Worm (Caenorhabditis elegans): ENCODE measurements around the gene ifas-2.

The ifas-2 gene

ce11 chrV:16904612-16905011 is 15.9 kb upstream of the ifas-2 start, which contains the start of gene nhr-262:
nhr-262 (plus strand) TSS chrV:16904912.
- no peak for TF ChIP-seq cog-1 (tag; optimal IDR thresholded peaks at IDR 0.05)

DNA sequence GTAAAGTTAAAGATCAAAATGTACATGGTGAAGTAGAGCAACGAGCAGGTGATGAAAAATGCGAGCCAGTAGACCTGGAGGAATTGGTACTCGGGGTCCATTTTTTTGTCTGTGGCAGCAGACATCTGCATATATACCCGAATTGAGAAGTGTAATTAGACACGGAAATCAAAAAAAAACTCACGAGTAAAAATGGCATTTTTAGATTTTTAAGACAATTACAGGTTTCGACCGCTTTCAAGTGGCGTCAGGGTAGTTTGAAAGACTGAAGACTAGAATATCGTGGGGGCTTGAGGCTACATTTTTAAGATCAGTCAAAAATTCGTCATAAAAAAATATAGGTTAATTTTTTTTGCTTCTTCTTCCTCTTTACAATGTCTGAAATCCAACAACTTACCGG is 14.0 kb upstream of the ifas-2 start, which contains the start of gene srd-68:
Gene srd-68 (minus strand): TSS at position 101 of the 400 bp plus-strand sequence.
- no peak for TF ChIP-seq T22C8.4 (GFP tag; IDR thresholded peaks at IDR 0.05)
- no peak for TF ChIP-seq ztf-29 (GFP tag; IDR thresholded peaks at IDR 0.05)
- no peak for TF ChIP-seq med-1 (GFP tag; optimal IDR thresholded peaks at IDR 0.05; ENCODE audit: insufficient read depth)
- TF ChIP-seq flt-1 (GFP tag; IDR thresholded peaks at IDR 0.05): no peak
- TF ChIP-seq ztf-23 (GFP tag; IDR thresholded peaks at IDR 0.05): no peak
- no peak for TF ChIP-seq tab-1 (GFP tag; IDR thresholded peaks at IDR 0.05)
- TF ChIP-seq cog-1 (tag; optimal IDR thresholded peaks at IDR 0.05): no peak
- no peak for TF ChIP-seq ref-1 (GFP tag; conservative IDR thresholded peaks at IDR 0.05)
- TF ChIP-seq klf-2 (GFP tag; conservative IDR thresholded peaks at IDR 0.05): no peak

DNA sequence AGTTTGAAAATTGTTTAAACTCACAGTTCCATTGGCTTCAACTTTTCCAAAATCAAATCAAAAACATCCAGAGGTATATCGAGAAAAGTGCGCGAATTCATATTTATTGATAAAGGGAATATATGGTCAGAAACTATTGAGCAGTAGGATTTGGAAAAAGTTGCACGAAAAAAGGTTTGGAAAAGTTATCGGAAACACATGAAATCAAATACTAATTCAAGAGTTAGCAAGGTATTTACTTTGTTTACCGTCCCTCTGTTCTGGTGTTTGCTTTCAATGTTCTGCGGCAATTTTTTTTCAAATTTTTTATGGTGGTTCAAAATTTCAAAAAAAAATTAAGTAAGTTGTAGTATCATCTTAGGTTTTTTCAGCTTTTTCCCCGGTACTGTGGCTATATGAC is 10.7 kb upstream of the ifas-2 start, which contains the start of gene fbxa-45:
Gene fbxa-45 (minus strand): TSS at position 101 of the 400 bp plus-strand sequence.
- TF ChIP-seq ztf-23 (GFP tag; IDR thresholded peaks at IDR 0.05): no peak
- no peak for TF ChIP-seq ref-1 (GFP tag; conservative IDR thresholded peaks at IDR 0.05)
- no peak for TF ChIP-seq cog-1 (tag; optimal IDR thresholded peaks at IDR 0.05)
- no peak for TF ChIP-seq med-1 (GFP tag; optimal IDR thresholded peaks at IDR 0.05; ENCODE audit: insufficient read depth)
- no peak for TF ChIP-seq flt-1 (GFP tag; IDR thresholded peaks at IDR 0.05)
- TF ChIP-seq tab-1 (GFP tag; IDR thresholded peaks at IDR 0.05): no peak
- no peak for TF ChIP-seq klf-2 (GFP tag; conservative IDR thresholded peaks at IDR 0.05)
- no peak for TF ChIP-seq T22C8.4 (GFP tag; IDR thresholded peaks at IDR 0.05)
- TF ChIP-seq ztf-29 (GFP tag; IDR thresholded peaks at IDR 0.05): no peak

DNA sequence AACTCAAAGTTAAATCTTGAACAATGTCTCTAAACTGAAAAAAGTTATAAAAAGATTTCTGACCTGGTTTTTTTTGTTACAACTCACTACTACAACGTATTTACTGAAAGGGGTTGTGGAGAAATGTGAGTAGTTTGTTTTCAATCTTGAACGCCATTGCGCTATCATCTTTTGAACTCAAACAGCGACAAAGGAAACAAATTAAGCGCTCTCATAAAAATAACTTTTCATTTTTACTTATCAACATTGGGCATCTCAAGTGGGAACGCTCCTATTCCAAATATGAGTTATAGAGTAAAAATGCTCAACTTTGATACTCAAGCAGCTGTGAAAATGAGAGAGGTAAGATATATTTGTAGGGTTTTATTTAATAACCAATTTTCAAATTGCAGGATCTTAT is 4.8 kb upstream of the ifas-2 start, which contains the start of gene F09C6.15:
Gene F09C6.15 (plus strand): TSS at position 301 of the 400 bp plus-strand sequence.
- TF ChIP-seq flt-1 (GFP tag; IDR thresholded peaks at IDR 0.05) (no peak), tab-1 (GFP tag; IDR thresholded peaks at IDR 0.05) (no peak), ref-1 (GFP tag; conservative IDR thresholded peaks at IDR 0.05) (no peak), T22C8.4 (GFP tag; IDR thresholded peaks at IDR 0.05) (no peak), ztf-23 (GFP tag; IDR thresholded peaks at IDR 0.05) (no peak), med-1 (GFP tag; optimal IDR thresholded peaks at IDR 0.05; ENCODE audit: insufficient read depth) (no peak), ztf-29 (GFP tag; IDR thresholded peaks at IDR 0.05) (no peak), klf-2 (GFP tag; conservative IDR thresholded peaks at IDR 0.05) (no peak), cog-1 (tag; optimal IDR thresholded peaks at IDR 0.05) (no peak)

DNA sequence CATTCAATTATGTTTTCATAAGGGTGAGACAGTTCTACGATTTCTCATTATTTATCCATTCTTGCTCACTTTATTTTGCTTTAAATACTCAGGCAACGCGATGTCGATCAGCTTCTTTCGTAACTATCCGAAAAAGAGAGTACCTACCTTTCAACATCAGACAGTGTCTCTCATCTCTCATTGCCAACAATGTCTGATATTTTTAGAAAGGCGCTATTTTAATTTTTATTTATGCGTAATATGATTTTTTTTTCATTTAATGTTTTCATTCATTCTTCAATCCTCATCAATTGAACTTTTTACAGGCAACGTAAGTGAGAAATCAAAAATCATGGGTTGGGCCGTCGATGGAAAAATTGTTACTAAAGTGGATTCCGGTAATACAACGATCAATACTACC is 3.9 kb downstream of the ifas-2 start, which contains the start of gene F09C6.13:
Gene F09C6.13 (plus strand): TSS at position 301 of the 400 bp plus-strand sequence.
- TF ChIP-seq ztf-29 (GFP tag; IDR thresholded peaks at IDR 0.05) (no peak), klf-2 (GFP tag; conservative IDR thresholded peaks at IDR 0.05) (no peak), ztf-23 (GFP tag; IDR thresholded peaks at IDR 0.05) (no peak), flt-1 (GFP tag; IDR thresholded peaks at IDR 0.05) (no peak), T22C8.4 (GFP tag; IDR thresholded peaks at IDR 0.05) (no peak), med-1 (GFP tag; optimal IDR thresholded peaks at IDR 0.05; ENCODE audit: insufficient read depth) (no peak), ref-1 (GFP tag; conservative IDR thresholded peaks at IDR 0.05) (no peak), tab-1 (GFP tag; IDR thresholded peaks at IDR 0.05) (no peak), cog-1 (tag; optimal IDR thresholded peaks at IDR 0.05) (no peak)

- TF ChIP-seq cog-1 (tag; optimal IDR thresholded peaks at IDR 0.05): no peak
- TF ChIP-seq med-1 (GFP tag; optimal IDR thresholded peaks at IDR 0.05; ENCODE audit: insufficient read depth): no peak
- no peak for TF ChIP-seq ztf-29 (GFP tag; IDR thresholded peaks at IDR 0.05)
- TF ChIP-seq flt-1 (GFP tag; IDR thresholded peaks at IDR 0.05): no peak
- TF ChIP-seq ztf-23 (GFP tag; IDR thresholded peaks at IDR 0.05): no peak
- no peak for TF ChIP-seq tab-1 (GFP tag; IDR thresholded peaks at IDR 0.05)
- TF ChIP-seq T22C8.4 (GFP tag; IDR thresholded peaks at IDR 0.05): no peak
- no peak for TF ChIP-seq klf-2 (GFP tag; conservative IDR thresholded peaks at IDR 0.05)
These were observed 6.3 kb downstream of the ifas-2 start, which contains the start of the genes F09C6.11 and F09C6.12 for ce11 chrV:16882260-16882918. F09C6.11 (minus strand) TSS chrV:16882310. F09C6.12 (plus strand) TSS chrV:16882868.

DNA sequence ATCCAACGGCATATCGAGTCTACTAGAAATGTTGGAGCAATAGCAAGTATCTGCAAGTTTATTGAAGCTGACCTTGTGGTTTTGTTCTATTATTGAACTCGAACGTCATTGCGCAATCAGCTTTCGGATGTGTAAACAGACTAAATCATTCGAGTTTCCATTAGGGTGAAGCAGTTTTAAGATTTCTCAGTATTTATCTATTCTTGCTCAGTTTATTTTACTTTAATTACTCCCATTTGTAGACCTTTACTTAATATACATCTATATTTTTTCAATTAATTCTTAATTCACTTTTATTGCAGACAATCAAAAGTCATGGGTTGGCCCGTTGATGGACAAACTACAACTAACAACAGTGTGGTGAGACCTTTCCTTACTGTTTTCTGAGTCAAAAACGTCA is 8.0 kb downstream of the ifas-2 start, which contains the start of gene F09C6.14:
Gene F09C6.14 (plus strand): TSS at position 301 of the 400 bp plus-strand sequence.
- TF ChIP-seq klf-2 (GFP tag; conservative IDR thresholded peaks at IDR 0.05) (no peak), ztf-23 (GFP tag; IDR thresholded peaks at IDR 0.05) (no peak), cog-1 (tag; optimal IDR thresholded peaks at IDR 0.05) (no peak), ref-1 (GFP tag; conservative IDR thresholded peaks at IDR 0.05) (no peak), tab-1 (GFP tag; IDR thresholded peaks at IDR 0.05) (no peak), flt-1 (GFP tag; IDR thresholded peaks at IDR 0.05) (no peak), T22C8.4 (GFP tag; IDR thresholded peaks at IDR 0.05) (no peak), med-1 (GFP tag; optimal IDR thresholded peaks at IDR 0.05; ENCODE audit: insufficient read depth) (no peak), ztf-29 (GFP tag; IDR thresholded peaks at IDR 0.05) (no peak)

ce11 chrV:16880054-16880453 is 8.6 kb downstream of the ifas-2 start, which contains the start of gene F09C6.3:
F09C6.3 (minus strand) TSS chrV:16880154.
- TF ChIP-seq T22C8.4 (GFP tag; IDR thresholded peaks at IDR 0.05) (no peak), ref-1 (GFP tag; conservative IDR thresholded peaks at IDR 0.05) (no peak), ztf-23 (GFP tag; IDR thresholded peaks at IDR 0.05) (no peak), tab-1 (GFP tag; IDR thresholded peaks at IDR 0.05) (no peak), flt-1 (GFP tag; IDR thresholded peaks at IDR 0.05) (no peak), cog-1 (tag; optimal IDR thresholded peaks at IDR 0.05) (no peak), ztf-29 (GFP tag; IDR thresholded peaks at IDR 0.05) (no peak), klf-2 (GFP tag; conservative IDR thresholded peaks at IDR 0.05) (no peak), med-1 (GFP tag; optimal IDR thresholded peaks at IDR 0.05; ENCODE audit: insufficient read depth) (no peak)

DNA sequence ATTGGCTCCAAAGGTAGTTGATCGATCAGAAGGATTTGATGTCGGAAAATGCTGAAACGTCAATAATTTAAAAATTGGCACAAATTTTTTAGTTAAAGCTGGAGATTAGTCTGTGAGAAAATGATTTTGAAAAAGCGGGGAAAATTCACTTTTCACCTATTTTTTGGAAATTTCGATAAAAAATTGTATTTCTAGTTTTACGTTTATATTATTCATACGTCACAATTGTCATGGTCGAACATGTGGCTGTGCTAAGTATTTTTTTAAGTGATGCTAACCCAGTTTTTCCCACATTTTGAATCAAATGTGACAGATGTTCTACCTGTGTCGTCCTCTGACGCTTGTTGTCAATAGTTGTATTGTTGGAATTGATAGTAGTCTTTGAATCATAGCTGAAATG is 9.2 kb downstream of the ifas-2 start:
- no peak for TF ChIP-seq cog-1 (tag; optimal IDR thresholded peaks at IDR 0.05)
- TF ChIP-seq ztf-23 (GFP tag; IDR thresholded peaks at IDR 0.05): no peak
- no peak for TF ChIP-seq flt-1 (GFP tag; IDR thresholded peaks at IDR 0.05)
- no peak for TF ChIP-seq tab-1 (GFP tag; IDR thresholded peaks at IDR 0.05)
- TF ChIP-seq ztf-29 (GFP tag; IDR thresholded peaks at IDR 0.05): no peak
- no peak for TF ChIP-seq klf-2 (GFP tag; conservative IDR thresholded peaks at IDR 0.05)
- no peak for TF ChIP-seq med-1 (GFP tag; optimal IDR thresholded peaks at IDR 0.05; ENCODE audit: insufficient read depth)
- no peak for TF ChIP-seq ref-1 (GFP tag; conservative IDR thresholded peaks at IDR 0.05)

Measured in whole organism, midembryonic.